Worm (Caenorhabditis elegans) whole organism, mixed stage, embryonic: Measurements from ENCODE around the gene del-8.

Experiments
- M03D4.4 ChIP-seq: sonication (generic microtip); optimal IDR thresholded peaks from 2 replicates; lab custom pipeline; 2017; ENCODE audit warnings: mild to moderate bottlenecking, missing genetic modification characterization, missing compliant biosample characterization
- bed-3 ChIP-seq: fragments of 200-800 bp; sonication (Bioruptor generic); optimal IDR thresholded peaks from 3 replicates; lab custom pipeline; 2018; ENCODE audit warnings: mild to moderate bottlenecking, missing genetic modification characterization, moderate library complexity, missing compliant biosample characterization
- ceh-39 ChIP-seq: fragments of 150-350 bp; optimal IDR thresholded peaks from 2 replicates; lab custom pipeline; 2014; ENCODE audit warnings: missing biosample characterization, missing genetic modification characterization
- ham-2 ChIP-seq: fragments of 200-800 bp; sonication (Bioruptor generic); optimal IDR thresholded peaks from 2 replicates; lab custom pipeline; 2018; ENCODE audit warnings: mild to moderate bottlenecking, missing genetic modification characterization, missing compliant biosample characterization
- hlh-1 ChIP-seq: fragments of 150-350 bp; optimal IDR thresholded peaks from 2 replicates; lab custom pipeline; 2014; ENCODE audit warnings: missing biosample characterization, missing genetic modification reagents, missing genetic modification characterization
- lin-13 ChIP-seq: fragments of 150-350 bp; optimal IDR thresholded peaks from 2 replicates; lab custom pipeline; 2014; ENCODE audit warnings: missing biosample characterization, missing genetic modification characterization
- lin-32 ChIP-seq: fragments of 200-800 bp; sonication (Bioruptor generic); optimal IDR thresholded peaks from 2 replicates; lab custom pipeline; 2018; ENCODE audit warnings: mild to moderate bottlenecking, missing genetic modification characterization, missing compliant biosample characterization
- mab-5 ChIP-seq: fragments of 150-350 bp; optimal IDR thresholded peaks from 2 replicates; lab custom pipeline; 2014; ENCODE audit warnings: missing biosample characterization, missing genetic modification characterization
- mls-2 ChIP-seq: sonication (generic microtip); optimal IDR thresholded peaks from 2 replicates; lab custom pipeline; 2016; ENCODE audit warnings: mild to moderate bottlenecking, missing genetic modification characterization, moderate library complexity, missing compliant biosample characterization
- nhr-237 ChIP-seq: fragments of 150-350 bp; optimal IDR thresholded peaks from 2 replicates; lab custom pipeline; 2014; ENCODE audit warnings: missing biosample characterization, missing genetic modification characterization
- nhr-76 ChIP-seq: sonication (generic microtip); optimal IDR thresholded peaks from 2 replicates; lab custom pipeline; 2017; ENCODE audit warnings: missing biosample characterization, missing genetic modification characterization
- pha-4 ChIP-seq: fragments of 150-350 bp; optimal IDR thresholded peaks from 2 replicates; lab custom pipeline; 2018; ENCODE audit warnings: missing biosample characterization, missing genetic modification reagents, missing genetic modification characterization
- snpc-4 ChIP-seq: fragments of 150-350 bp; optimal IDR thresholded peaks from 2 replicates; lab custom pipeline; 2014; ENCODE audit warnings: missing biosample characterization, missing genetic modification characterization
- sptf-1 ChIP-seq: sonication (generic microtip); optimal IDR thresholded peaks from 2 replicates; lab custom pipeline; 2017; ENCODE audit warnings: mild to moderate bottlenecking, missing genetic modification characterization, moderate library complexity, missing compliant biosample characterization
- unc-120 ChIP-seq: sonication (generic microtip); optimal IDR thresholded peaks from 2 replicates; lab custom pipeline; 2017; ENCODE audit warnings: missing genetic modification characterization, missing compliant biosample characterization; ENCODE audit not compliant: poor library complexity, severe bottlenecking
- unc-62 ChIP-seq: fragments of 150-350 bp; optimal IDR thresholded peaks from 2 replicates; lab custom pipeline; 2014; ENCODE audit warnings: missing biosample characterization, missing genetic modification reagents, missing genetic modification characterization

Gene del-8

ce11 chrX:9642775-9643461 is 53.7 kb downstream of the del-8 start:
- TF ChIP-seq snpc-4 (tag; lab: Kevin White, UChicago): no peak
- no peak for TF ChIP-seq mab-5
- no peak for TF ChIP-seq sptf-1 (tag; lab: Kevin White, UChicago)
- no peak for TF ChIP-seq hlh-1 (tag; lab: Kevin White, UChicago)
- TF ChIP-seq bed-3: no peak
- TF ChIP-seq pha-4: no peak
- TF ChIP-seq unc-62: no peak
- no peak for TF ChIP-seq lin-32 (GFP tag; lab: Kevin White, UChicago)
- no peak for TF ChIP-seq ham-2 (GFP tag; lab: Kevin White, UChicago)
- no peak for TF ChIP-seq nhr-237 (tag; lab: Kevin White, UChicago)
- TF ChIP-seq ceh-39 (tag; lab: Kevin White, UChicago): no peak
- TF ChIP-seq nhr-76: no peak
- TF ChIP-seq lin-13 (tag; lab: Kevin White, UChicago): no peak
- TF ChIP-seq unc-120 (tag; lab: Kevin White, UChicago): no peak
- TF ChIP-seq M03D4.4 (tag; lab: Kevin White, UChicago): no peak
- no peak for TF ChIP-seq mls-2 (tag; lab: Kevin White, UChicago)
- TF ChIP-seq, all 35 proteins: peak for 0
